Fruit fly (Drosophila melanogaster) Kc167 (cell line): ENCODE results near the gene CG33710.

Experiments used
- Sin3A ChIP-seq: fragments of >200 bp; optimal IDR thresholded peaks from 2 replicates; lab custom pipeline; 2018; ENCODE audit warnings: missing external identifiers
- psq ChIP-seq: fragments of >200 bp; optimal IDR thresholded peaks from 2 replicates; lab custom pipeline; 2017; ENCODE audit warnings: missing external identifiers

DNA sequence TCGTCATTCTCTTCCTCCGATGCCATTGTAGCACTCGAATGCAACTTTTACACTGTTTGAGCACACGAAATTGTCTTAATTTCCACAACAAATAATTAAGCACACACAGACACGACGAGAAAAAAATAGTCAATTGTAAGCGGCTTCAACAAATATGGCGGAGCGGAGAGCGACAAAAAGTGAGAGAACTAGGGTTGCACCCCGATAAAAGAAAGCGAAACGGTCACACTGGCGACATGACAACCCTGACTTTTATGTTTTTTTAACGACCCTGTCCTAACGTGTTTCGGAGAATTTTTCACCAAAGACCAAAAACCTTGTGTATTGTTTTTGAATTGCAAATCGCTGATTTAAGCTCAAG is 42.6 kb downstream of the CG33710 start, which contains the start of the genes Mi-2 and Prp3:
- no peak for TF ChIP-seq psq (lab: Kevin White, UChicago)
- no peak for TF ChIP-seq Sin3A (lab: Kevin White, UChicago)
